Worm (Caenorhabditis elegans) whole organism, late embryonic: ENCODE results near the gene spop-1.

Source experiments
- ceh-14 ChIP-seq: sonication (generic microtip); optimal IDR thresholded peaks from 2 replicates; lab custom pipeline; 2016; ENCODE audit warnings: missing genotype, missing genetic modification characterization, missing compliant biosample characterization
- ceh-6 ChIP-seq: fragments of 200-800 bp; sonication (Bioruptor generic); optimal IDR thresholded peaks from 2 replicates; lab custom pipeline; 2018; ENCODE audit warnings: mild to moderate bottlenecking, missing genetic modification characterization, missing compliant biosample characterization
- che-1 ChIP-seq: sonication (generic microtip); optimal IDR thresholded peaks from 2 replicates; lab custom pipeline; 2016; ENCODE audit warnings: mild to moderate bottlenecking, missing genetic modification characterization, missing compliant biosample characterization
- dve-1 ChIP-seq: sonication (generic microtip); optimal IDR thresholded peaks from 2 replicates; lab custom pipeline; 2017; ENCODE audit warnings: antibody characterized with exemption, mild to moderate bottlenecking, missing genetic modification characterization, missing compliant biosample characterization
- fax-1 ChIP-seq: sonication (generic microtip); optimal IDR thresholded peaks from 2 replicates; lab custom pipeline; 2016; ENCODE audit warnings: missing genotype, missing genetic modification characterization, missing compliant biosample characterization
- fkh-10 ChIP-seq: fragments of 150-350 bp; optimal IDR thresholded peaks from 2 replicates; lab custom pipeline; 2014; ENCODE audit warnings: missing biosample characterization, missing genetic modification reagents, missing genetic modification characterization
- gmeb-2 ChIP-seq: sonication (generic microtip); optimal IDR thresholded peaks from 2 replicates; lab custom pipeline; 2016; ENCODE audit warnings: missing genetic modification characterization, inconsistent platforms, missing compliant biosample characterization
- mec-3 ChIP-seq: sonication (generic microtip); optimal IDR thresholded peaks from 2 replicates; lab custom pipeline; 2016; ENCODE audit warnings: borderline replicate concordance, missing genetic modification characterization, missing compliant biosample characterization
- pha-4 ChIP-seq: fragments of 150-350 bp; optimal IDR thresholded peaks from 2 replicates; lab custom pipeline; 2018; ENCODE audit warnings: missing biosample characterization, missing genetic modification reagents, missing genetic modification characterization
- rnt-1 ChIP-seq: sonication (generic microtip); optimal IDR thresholded peaks from 2 replicates; lab custom pipeline; 2016; ENCODE audit warnings: missing genetic modification characterization, missing compliant biosample characterization
- sox-4 ChIP-seq: sonication (generic microtip); optimal IDR thresholded peaks from 2 replicates; lab custom pipeline; 2017; ENCODE audit warnings: mild to moderate bottlenecking, missing genetic modification characterization, inconsistent platforms, missing compliant biosample characterization
- unc-3 ChIP-seq, 2 experiments: fragments of 200-800 bp in 1 of 2; sonication (Bioruptor generic) in 1 of 2; sonication (generic microtip) in 1 of 2; conservative IDR thresholded peaks in 1 of 2; optimal IDR thresholded peaks in 1 of 2; 2 replicates each; pipeline versions ENCODE4 v1.3.6 to Lab custom; 2016 to 2022; ENCODE audit warnings: missing compliant biosample characterization in 2 of 2, missing genetic modification characterization in 2 of 2, missing genetic modification reagents in 1 of 2

- TF ChIP-seq mec-3 (tag; lab: Kevin White, UChicago) (no peak), che-1 (tag; lab: Kevin White, UChicago) (no peak), unc-3 (GFP tag; conservative IDR thresholded peaks at IDR 0.05; lab: Robert Waterston, UW) (no peak), unc-3 (tag; optimal IDR thresholded peaks at IDR 0.05; lab: Kevin White, UChicago) (no peak), rnt-1 (no peak), pha-4 (tag; lab: Kevin White, UChicago) (no peak), ceh-14 (no peak), gmeb-2 (no peak), ceh-6 (GFP tag; lab: Kevin White, UChicago) (no peak), dve-1 (tag; lab: Kevin White, UChicago) (no peak), fkh-10 (no peak), sox-4 (tag; lab: Kevin White, UChicago) (no peak), fax-1 (tag; lab: Kevin White, UChicago) (no peak)
Measured at ce11 chrIII:10120076-10120831, 22.4 kb upstream of the spop-1 start, which contains the start of the genes gtf-2H3 and ham-3.
